Worm (Caenorhabditis elegans) whole organism, midembryonic: Measurements from ENCODE around the gene ipla-6.

Experiments used
- klf-2 ChIP-seq: fragments of 200-800 bp; sonication (Bioruptor generic); conservative IDR thresholded peaks from 2 replicates; pipeline ENCODE4 v1.3.6; 2022; ENCODE audit warnings: missing genetic modification reagents, missing genetic modification characterization, missing compliant biosample characterization
- med-1 ChIP-seq: sonication (generic microtip); optimal IDR thresholded peaks from 2 replicates; lab custom pipeline; 2017; ENCODE audit warnings: missing genetic modification characterization, mild to moderate bottlenecking, missing compliant biosample characterization, antibody characterized with exemption, missing genetic modification reagents; ENCODE audit not compliant: insufficient read depth
- ref-1 ChIP-seq: fragments of 200-800 bp; sonication (Bioruptor generic); conservative IDR thresholded peaks from 2 replicates; pipeline ENCODE4 v1.3.6; 2022; ENCODE audit warnings: missing genetic modification reagents, missing genetic modification characterization, missing compliant biosample characterization

DNA sequence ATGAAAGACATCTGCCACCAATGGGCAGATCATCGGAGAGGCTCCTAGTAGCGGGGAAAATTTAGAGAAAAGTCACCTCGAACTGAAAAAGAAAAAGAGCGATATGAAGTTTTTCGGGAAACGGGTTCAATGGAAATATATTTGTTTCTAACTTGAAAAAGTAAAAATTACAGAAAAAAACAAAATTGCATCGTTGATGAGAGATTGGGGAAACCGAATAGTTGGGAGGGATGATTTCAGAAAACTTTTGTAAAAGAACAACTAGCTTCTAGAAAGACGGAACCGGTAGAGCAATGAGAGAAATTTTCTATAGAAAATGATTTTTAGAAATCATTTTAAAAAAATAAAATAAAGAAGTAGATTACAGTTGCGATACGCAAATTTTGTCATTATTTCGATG lies 40.9 kb downstream of the ipla-6 start:
- TF ChIP-seq ref-1 (GFP tag; lab: Robert Waterston, UW) (no peak), klf-2 (no peak), med-1 (GFP tag; lab: Kevin White, UChicago) (no peak)
